Fruit fly (Drosophila melanogaster) whole organism, prepupa: Measurements from ENCODE around the gene CG18284.

Source experiments
- CG10631 ChIP-seq: fragments of 200-800 bp; sonication (Bioruptor generic); optimal IDR thresholded peaks from 2 replicates; lab custom pipeline; 2016; ENCODE audit warnings: missing biosample characterization, missing genetic modification characterization
- CG10669 ChIP-seq: fragments of 200-800 bp; sonication (Bioruptor generic); optimal IDR thresholded peaks from 3 replicates; lab custom pipeline; 2018; ENCODE audit warnings: missing biosample characterization, mild to moderate bottlenecking, missing genetic modification characterization, moderate library complexity
- CG11294 ChIP-seq: fragments of 200-800 bp; sonication (Bioruptor generic); IDR thresholded peaks from 2 replicates; pipeline ENCODE4 v1.3.6; 2022; ENCODE audit warnings: missing biosample characterization, missing genetic modification characterization
- CG11762 ChIP-seq: fragments of 200-800 bp; sonication (Bioruptor generic); optimal IDR thresholded peaks from 3 replicates; lab custom pipeline; 2016; ENCODE audit warnings: missing biosample characterization, missing genetic modification characterization; ENCODE audit not compliant: insufficient read depth
- CG15336 ChIP-seq: fragments of 200-800 bp; sonication (Bioruptor generic); IDR thresholded peaks from 2 replicates; pipeline ENCODE4 v1.3.6; 2022; ENCODE audit warnings: missing biosample characterization, missing genetic modification characterization
- CG3032 ChIP-seq: fragments of 200-800 bp; optimal IDR thresholded peaks from 2 replicates; lab custom pipeline; 2019; ENCODE audit warnings: missing biosample characterization, mild to moderate bottlenecking, missing genetic modification characterization, moderate library complexity
- CG31627 ChIP-seq: fragments of 200-800 bp; sonication (Bioruptor generic); optimal IDR thresholded peaks from 3 replicates; lab custom pipeline; 2016; ENCODE audit warnings: missing biosample characterization, missing genetic modification characterization
- CG32006 ChIP-seq: fragments of 200-800 bp; sonication (Bioruptor generic); optimal IDR thresholded peaks from 3 replicates; lab custom pipeline; 2017; ENCODE audit warnings: missing biosample characterization, mild to moderate bottlenecking, missing genetic modification characterization
- CG34406 ChIP-seq: fragments of 200-800 bp; sonication (Bioruptor generic); optimal IDR thresholded peaks from 3 replicates; lab custom pipeline; 2016; ENCODE audit warnings: missing biosample characterization, missing genetic modification characterization
- CG3919 ChIP-seq: fragments of 200-800 bp; sonication (Bioruptor generic); optimal IDR thresholded peaks from 3 replicates; lab custom pipeline; 2016; ENCODE audit warnings: missing biosample characterization, missing genetic modification characterization
- CG4318 ChIP-seq: fragments of 200-800 bp; sonication (Bioruptor generic); optimal IDR thresholded peaks from 3 replicates; lab custom pipeline; 2017; ENCODE audit warnings: missing biosample characterization, mild to moderate bottlenecking, missing genetic modification characterization
- CG6163 ChIP-seq: fragments of 200-800 bp; sonication (Bioruptor generic); IDR thresholded peaks from 3 replicates; pipeline ENCODE4 v1.3.6; 2022; ENCODE audit warnings: missing biosample characterization, missing genetic modification characterization
- CG6276 ChIP-seq: fragments of 200-800 bp; sonication (Bioruptor generic); optimal IDR thresholded peaks from 2 replicates; lab custom pipeline; 2017; ENCODE audit warnings: missing biosample characterization, mild to moderate bottlenecking, missing genetic modification characterization
- CG7368 ChIP-seq: fragments of 200-800 bp; sonication (Bioruptor generic); optimal IDR thresholded peaks from 3 replicates; lab custom pipeline; 2016; ENCODE audit warnings: missing biosample characterization, missing genetic modification characterization
- CG8632 ChIP-seq: fragments of 200-800 bp; sonication (Bioruptor generic); optimal IDR thresholded peaks from 3 replicates; lab custom pipeline; 2016; ENCODE audit warnings: missing biosample characterization, missing genetic modification characterization
- CG9139 ChIP-seq: fragments of 200-800 bp; sonication (Bioruptor generic); optimal IDR thresholded peaks from 3 replicates; lab custom pipeline; 2017; ENCODE audit warnings: missing biosample characterization, mild to moderate bottlenecking, missing genetic modification characterization
- Eip75B ChIP-seq: fragments of 200-800 bp; sonication (Bioruptor generic); optimal IDR thresholded peaks from 3 replicates; lab custom pipeline; 2016; ENCODE audit warnings: missing biosample characterization, missing genetic modification characterization
- Eip78C ChIP-seq: fragments of 200-800 bp; sonication (Bioruptor generic); peaks from one replicate; lab custom pipeline; 2016; ENCODE audit warnings: missing biosample characterization, missing genetic modification characterization
- Gug ChIP-seq: fragments of 200-800 bp; sonication (Bioruptor generic); IDR thresholded peaks from 2 replicates; pipeline ENCODE4 v1.3.6; 2022; ENCODE audit warnings: missing biosample characterization, missing genetic modification characterization
- Hr38 ChIP-seq: sonication (Bioruptor generic); optimal IDR thresholded peaks from 2 replicates; lab custom pipeline; 2016; ENCODE audit warnings: missing biosample characterization, missing genetic modification characterization
- Hr39 ChIP-seq: fragments of 200-800 bp; sonication (Bioruptor generic); optimal IDR thresholded peaks from 2 replicates; lab custom pipeline; 2016; ENCODE audit warnings: missing biosample characterization, missing genetic modification characterization
- Met ChIP-seq: fragments of 200-800 bp; sonication (Bioruptor generic); optimal IDR thresholded peaks from 3 replicates; lab custom pipeline; 2016; ENCODE audit warnings: missing biosample characterization, missing genetic modification characterization
- OdsH ChIP-seq: fragments of 200-800 bp; sonication (Bioruptor generic); optimal IDR thresholded peaks from 3 replicates; lab custom pipeline; 2016; ENCODE audit warnings: missing biosample characterization, missing genetic modification characterization
- Smox ChIP-seq: fragments of 200-800 bp; sonication (Bioruptor generic); optimal IDR thresholded peaks from 3 replicates; lab custom pipeline; 2016; ENCODE audit warnings: missing biosample characterization, missing genetic modification characterization
- Sox14 ChIP-seq: fragments of 200-800 bp; sonication (Bioruptor generic); optimal IDR thresholded peaks from 3 replicates; lab custom pipeline; 2016; ENCODE audit warnings: missing biosample characterization, missing genetic modification characterization
- dsx ChIP-seq: fragments of 200-800 bp; optimal IDR thresholded peaks from 3 replicates; lab custom pipeline; 2019; ENCODE audit warnings: missing biosample characterization, mild to moderate bottlenecking, missing genetic modification characterization, moderate library complexity; ENCODE audit not compliant: poor library complexity, severe bottlenecking
- eg ChIP-seq: fragments of 200-800 bp; sonication (Bioruptor generic); IDR thresholded peaks from 3 replicates; pipeline ENCODE4 v1.3.6; 2022; ENCODE audit warnings: missing biosample characterization, missing genetic modification characterization
- esn ChIP-seq: fragments of 200-800 bp; sonication (Bioruptor generic); optimal IDR thresholded peaks from 2 replicates; lab custom pipeline; 2016; ENCODE audit warnings: missing biosample characterization, mild to moderate bottlenecking, missing genetic modification characterization, moderate library complexity
- fd59A ChIP-seq: fragments of 200-800 bp; sonication (Bioruptor generic); optimal IDR thresholded peaks from 2 replicates; lab custom pipeline; 2017; ENCODE audit warnings: missing biosample characterization, mild to moderate bottlenecking, missing genetic modification characterization, missing genetic modification reagents
- fd85E ChIP-seq: fragments of 200-800 bp; sonication (Bioruptor generic); optimal IDR thresholded peaks from 3 replicates; lab custom pipeline; 2016; ENCODE audit warnings: missing biosample characterization, missing genetic modification characterization
- fkh ChIP-seq: fragments of 200-800 bp; sonication (Bioruptor generic); optimal IDR thresholded peaks from 3 replicates; lab custom pipeline; 2017; ENCODE audit warnings: missing biosample characterization, mild to moderate bottlenecking, missing genetic modification characterization, moderate library complexity
- lz ChIP-seq: fragments of 200-800 bp; sonication (Bioruptor generic); optimal IDR thresholded peaks from 3 replicates; lab custom pipeline; 2016; ENCODE audit warnings: missing biosample characterization, missing genetic modification characterization
- pdm3 ChIP-seq: fragments of 200-800 bp; sonication (Bioruptor generic); optimal IDR thresholded peaks from 3 replicates; lab custom pipeline; 2016; ENCODE audit warnings: missing biosample characterization, missing genetic modification characterization
- ss ChIP-seq, 2 experiments: fragments of 200-800 bp; sonication (Bioruptor generic); optimal IDR thresholded peaks; 2 replicates in 1 of 2; 3 replicates in 1 of 2; lab custom pipeline; 2017 to 2018; ENCODE audit warnings: mild to moderate bottlenecking in 2 of 2, missing biosample characterization in 2 of 2, missing genetic modification characterization in 2 of 2, moderate library complexity in 1 of 2
- svp ChIP-seq: fragments of 200-800 bp; sonication (Bioruptor generic); peaks from one replicate; lab custom pipeline; 2016; ENCODE audit warnings: missing biosample characterization, missing genetic modification characterization
- topi ChIP-seq: fragments of 200-800 bp; sonication (Bioruptor generic); optimal IDR thresholded peaks from 3 replicates; lab custom pipeline; 2016; ENCODE audit warnings: missing biosample characterization, missing genetic modification characterization
- vri ChIP-seq: fragments of 200-800 bp; sonication (Bioruptor generic); optimal IDR thresholded peaks from 3 replicates; lab custom pipeline; 2016; ENCODE audit warnings: missing biosample characterization, mild to moderate bottlenecking, missing genetic modification characterization

The CG18284 gene

dm6 chr2L:10688764-10689163 lies 45.0 kb downstream of the CG18284 start:
- no peak for TF ChIP-seq CG11762 (GFP tag; lab: Kevin White, UChicago)
- TF ChIP-seq pdm3 (GFP tag; lab: Kevin White, UChicago) = no peak
- TF ChIP-seq Eip75B = no peak
- no peak for TF ChIP-seq CG32006 (GFP tag; lab: Kevin White, UChicago)
- no peak for TF ChIP-seq esn
- no peak for TF ChIP-seq fd59A
- TF ChIP-seq eg (GFP tag; lab: Robert Waterston, UW) = no peak
- TF ChIP-seq vri = no peak
- TF ChIP-seq Smox = no peak
- TF ChIP-seq CG6276 = no peak
- no peak for TF ChIP-seq CG10669 (GFP tag; lab: Kevin White, UChicago)
- TF ChIP-seq CG3032 (tag; lab: Kevin White, UChicago) = no peak
- TF ChIP-seq CG10631 = no peak

- TF ChIP-seq CG6163 = no peak
- TF ChIP-seq Eip75B = no peak
- no peak for TF ChIP-seq svp (GFP tag; lab: Kevin White, UChicago)
- no peak for TF ChIP-seq CG10631
- TF ChIP-seq CG32006 (GFP tag; lab: Kevin White, UChicago) = no peak
- no peak for TF ChIP-seq CG11294 (GFP tag; lab: Robert Waterston, UW)
- TF ChIP-seq pdm3 (GFP tag; lab: Kevin White, UChicago) = no peak
- no peak for TF ChIP-seq CG34406 (GFP tag; lab: Kevin White, UChicago)
- no peak for TF ChIP-seq Hr38
- no peak for TF ChIP-seq Eip78C (GFP tag; lab: Kevin White, UChicago)
- TF ChIP-seq Sox14 (GFP tag; lab: Kevin White, UChicago) = no peak
- TF ChIP-seq vri = no peak
- TF ChIP-seq Met (GFP tag; lab: Kevin White, UChicago) = no peak
- no peak for TF ChIP-seq lz
- TF ChIP-seq CG4318 (GFP tag; lab: Kevin White, UChicago) = no peak
- TF ChIP-seq topi (GFP tag; lab: Kevin White, UChicago) = no peak
Measured at dm6 chr2L:10689221-10690034, 45.7 kb downstream of the CG18284 start, which contains the start of gene CG7294. TSS of gene CG7294 (minus strand) at chr2L:10689271.

- TF ChIP-seq CG15336 (GFP tag; lab: Robert Waterston, UW) = no peak
- no peak for TF ChIP-seq Eip75B
- TF ChIP-seq CG3032 (tag; lab: Kevin White, UChicago) = no peak
- TF ChIP-seq pdm3 (GFP tag; lab: Kevin White, UChicago) = no peak
- no peak for TF ChIP-seq Gug (GFP tag; lab: Robert Waterston, UW)
- no peak for TF ChIP-seq dsx (GFP tag; lab: Kevin White, UChicago)
- no peak for TF ChIP-seq fd85E (GFP tag; lab: Kevin White, UChicago)
- TF ChIP-seq CG9139 = no peak
- no peak for TF ChIP-seq CG31627 (GFP tag; lab: Kevin White, UChicago)
- no peak for TF ChIP-seq Eip78C (GFP tag; lab: Kevin White, UChicago)
- no peak for TF ChIP-seq OdsH (GFP tag; lab: Kevin White, UChicago)
- TF ChIP-seq CG8632 (GFP tag; lab: Kevin White, UChicago) = no peak
- no peak for TF ChIP-seq CG3919 (GFP tag; lab: Kevin White, UChicago)
- no peak for TF ChIP-seq fkh (GFP tag; lab: Kevin White, UChicago)
- TF ChIP-seq ss (GFP tag; optimal IDR thresholded peaks at IDR 0.05; lab: Kevin White, UChicago) = no peak
- no peak for TF ChIP-seq CG7368
- no peak for TF ChIP-seq Hr39
Measured at dm6 chr2L:10693018-10693417, 49.2 kb downstream of the CG18284 start.
